Worm (Caenorhabditis elegans) whole organism, L4/young adult: Measurements from ENCODE around the gene dlc-3.
"Not testable (repeated sequence)": the region's sequence is repeated elsewhere in the genome, so short reads cannot be mapped to it uniquely, and the experiment has no call there.

ENCODE experiments used
- W03F9.2 ChIP-seq: fragments of 150-350 bp; optimal IDR thresholded peaks from 2 replicates; lab custom pipeline; 2014; ENCODE audit warnings: missing biosample characterization, missing genetic modification characterization
- dao-5 ChIP-seq: sonication (generic microtip); optimal IDR thresholded peaks from 2 replicates; lab custom pipeline; 2016; ENCODE audit warnings: missing genotype, missing genetic modification characterization, moderate library complexity, missing compliant biosample characterization

DNA sequence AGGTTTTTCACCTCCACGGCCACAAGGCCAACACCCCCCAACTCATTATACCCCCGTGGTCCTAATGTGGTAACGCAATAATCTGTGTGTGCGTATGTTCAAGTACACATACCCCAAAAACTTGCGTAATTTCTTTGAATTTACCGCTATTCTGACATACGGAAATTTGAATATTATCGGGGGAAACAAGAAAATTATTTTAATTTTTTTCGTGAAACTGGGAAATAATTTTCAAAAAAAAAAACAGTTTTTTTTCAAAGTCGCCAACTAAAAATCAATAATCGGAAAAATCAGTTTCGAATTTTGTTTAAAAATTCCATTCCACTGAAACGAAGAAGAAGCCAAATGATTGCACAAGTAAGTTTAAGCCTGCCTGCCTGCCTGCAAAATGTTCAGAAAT lies 48.9 kb downstream of the dlc-3 start, which contains the start of gene Y51H4A.938:
- TF ChIP-seq dao-5, W03F9.2: not testable (repeated sequence)
